Fruit fly (Drosophila melanogaster) whole organism, adult: Measurements from ENCODE around the gene CG43750.

Experiments
- CG11617 ChIP-seq: fragments of 200-800 bp; sonication (Bioruptor generic); optimal IDR thresholded peaks from 2 replicates; lab custom pipeline; 2017; ENCODE audit warnings: mild to moderate bottlenecking, missing biosample characterization, missing genetic modification reagents, missing genetic modification characterization
- CG12768 ChIP-seq: fragments of 200-800 bp; sonication (Bioruptor generic); optimal IDR thresholded peaks from 2 replicates; lab custom pipeline; 2017; ENCODE audit warnings: missing biosample characterization, missing genetic modification characterization, mild to moderate bottlenecking, moderate library complexity, missing genetic modification reagents
- CG14711 ChIP-seq: fragments of 200-800 bp; sonication (Bioruptor generic); optimal IDR thresholded peaks from 2 replicates; lab custom pipeline; 2018; ENCODE audit warnings: missing biosample characterization, mild to moderate bottlenecking, missing genetic modification characterization, moderate library complexity
- CG1620 ChIP-seq: fragments of 200-800 bp; sonication (Bioruptor generic); optimal IDR thresholded peaks from 2 replicates; lab custom pipeline; 2016; ENCODE audit warnings: missing biosample characterization, missing genetic modification characterization
- CG33017 ChIP-seq: fragments of 200-800 bp; sonication (Bioruptor generic); optimal IDR thresholded peaks from 2 replicates; lab custom pipeline; 2018; ENCODE audit warnings: missing biosample characterization, mild to moderate bottlenecking, missing genetic modification characterization, moderate library complexity
- CG5204 ChIP-seq: fragments of 200-800 bp; sonication (Bioruptor generic); optimal IDR thresholded peaks from 2 replicates; lab custom pipeline; 2016; ENCODE audit warnings: missing biosample characterization, missing genetic modification characterization
- CG7045 ChIP-seq: fragments of 200-800 bp; sonication (Bioruptor generic); optimal IDR thresholded peaks from 2 replicates; lab custom pipeline; 2017; ENCODE audit warnings: missing biosample characterization, mild to moderate bottlenecking, missing genetic modification characterization
- CG7101 ChIP-seq: fragments of 200-800 bp; sonication (Bioruptor generic); optimal IDR thresholded peaks from 2 replicates; lab custom pipeline; 2018; ENCODE audit warnings: missing biosample characterization, mild to moderate bottlenecking, missing genetic modification characterization, moderate library complexity
- Clk ChIP-seq: fragments of 200-800 bp; sonication (Bioruptor generic); optimal IDR thresholded peaks from 2 replicates; lab custom pipeline; 2017; ENCODE audit warnings: missing biosample characterization, missing genetic modification characterization
- Crg-1 ChIP-seq: fragments of 200-800 bp; sonication (Bioruptor generic); optimal IDR thresholded peaks from 2 replicates; lab custom pipeline; 2016; ENCODE audit warnings: missing biosample characterization, missing genetic modification characterization
- Hr96 ChIP-seq: fragments of 200-800 bp; sonication (Bioruptor generic); optimal IDR thresholded peaks from 2 replicates; lab custom pipeline; 2016; ENCODE audit warnings: missing biosample characterization, missing genetic modification characterization
- Mnt ChIP-seq: fragments of 200-800 bp; sonication (Bioruptor generic); optimal IDR thresholded peaks from 2 replicates; lab custom pipeline; 2016; ENCODE audit warnings: missing biosample characterization, mild to moderate bottlenecking, missing genetic modification characterization
- bab1 ChIP-seq: fragments of 200-800 bp; sonication (Bioruptor generic); optimal IDR thresholded peaks from 3 replicates; lab custom pipeline; 2019; ENCODE audit warnings: missing biosample characterization, mild to moderate bottlenecking, missing genetic modification characterization, moderate library complexity
- cic ChIP-seq: fragments of 200-800 bp; sonication (Bioruptor generic); optimal IDR thresholded peaks from 2 replicates; lab custom pipeline; 2017; ENCODE audit warnings: missing biosample characterization, mild to moderate bottlenecking, missing genetic modification characterization, moderate library complexity
- cnc ChIP-seq, 2 experiments: fragments of >200 bp; optimal IDR thresholded peaks; 2 replicates each; lab custom pipeline; 2017
- kay ChIP-seq: fragments of 200-800 bp; sonication (Bioruptor generic); peaks from one replicate; lab custom pipeline; 2016; ENCODE audit warnings: missing biosample characterization, missing genetic modification characterization, borderline replicate concordance
- ovo ChIP-seq: fragments of 200-800 bp; sonication (Bioruptor generic); optimal IDR thresholded peaks from 2 replicates; lab custom pipeline; 2016; ENCODE audit warnings: missing biosample characterization, missing genetic modification characterization
- pad ChIP-seq: fragments of 200-800 bp; sonication (Bioruptor generic); optimal IDR thresholded peaks from 3 replicates; lab custom pipeline; 2017; ENCODE audit warnings: missing biosample characterization, missing genetic modification characterization, mild to moderate bottlenecking, moderate library complexity, missing genetic modification reagents
- tj ChIP-seq: fragments of 200-800 bp; sonication (Bioruptor generic); optimal IDR thresholded peaks from 3 replicates; lab custom pipeline; 2017; ENCODE audit warnings: missing biosample characterization, mild to moderate bottlenecking, missing genetic modification characterization, moderate library complexity
- toe ChIP-seq: fragments of 200-800 bp; sonication (Bioruptor generic); optimal IDR thresholded peaks from 2 replicates; lab custom pipeline; 2016; ENCODE audit warnings: missing biosample characterization, missing genetic modification characterization

The CG43750 gene

DNA sequence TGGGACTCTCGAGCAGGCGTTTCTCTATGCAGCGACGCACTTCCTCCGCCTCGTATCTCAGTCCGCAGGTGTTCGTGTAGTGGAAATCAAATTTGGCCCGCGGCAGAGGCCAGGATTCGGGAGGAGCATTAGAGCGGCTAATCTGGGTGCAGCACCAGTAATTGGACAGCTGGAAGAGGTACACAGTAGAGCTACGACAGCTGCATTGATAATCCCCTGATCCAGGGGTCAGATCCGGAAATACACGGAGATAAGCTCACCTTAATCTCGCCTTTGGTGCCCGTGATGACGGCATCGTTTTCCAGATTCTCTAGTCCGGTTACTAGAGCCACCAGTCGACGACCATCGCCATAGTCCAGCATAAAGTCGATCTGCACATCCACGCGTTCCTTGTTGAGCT is 20.1 kb downstream of the CG43750 start:
- TF ChIP-seq kay (GFP tag; lab: Kevin White, UChicago) (no peak), cic (GFP tag; lab: Kevin White, UChicago) (peak; percentile 5), bab1 (GFP tag; lab: Kevin White, UChicago) (no peak)

DNA sequence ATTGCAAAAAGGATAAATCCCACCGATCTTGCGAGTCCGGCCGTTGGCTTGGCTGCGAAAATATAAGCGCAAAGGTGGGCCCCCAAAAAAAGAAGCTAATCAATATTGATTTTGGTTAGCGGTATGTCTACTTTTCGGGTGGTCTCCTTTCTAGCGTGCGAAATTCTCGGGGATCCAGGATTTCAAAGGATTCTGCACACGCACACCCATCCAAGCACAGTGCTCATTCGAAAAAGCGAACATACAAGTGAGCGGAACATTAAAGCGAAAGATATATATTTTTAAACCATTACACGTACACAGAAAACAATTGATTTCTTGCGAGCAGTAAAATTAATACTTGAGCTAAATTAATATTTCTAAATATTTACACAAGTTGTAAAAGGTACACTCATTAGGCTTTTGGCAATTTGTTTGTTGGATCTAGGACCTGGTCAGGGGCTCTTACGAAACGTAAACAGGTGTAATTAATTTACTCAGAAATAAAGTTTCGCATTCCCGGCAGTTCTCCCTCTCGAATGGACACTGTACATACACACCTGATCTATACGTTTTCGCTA is 24.8 kb downstream of the CG43750 start:
- peak; percentile 79 for TF ChIP-seq kay (GFP tag; lab: Kevin White, UChicago)
- no peak for TF ChIP-seq Crg-1 (GFP tag; lab: Kevin White, UChicago)
- TF ChIP-seq Hr96 (GFP tag; lab: Kevin White, UChicago): no peak
- peak; percentile 0 for TF ChIP-seq CG7101 (tag; lab: Kevin White, UChicago)

DNA sequence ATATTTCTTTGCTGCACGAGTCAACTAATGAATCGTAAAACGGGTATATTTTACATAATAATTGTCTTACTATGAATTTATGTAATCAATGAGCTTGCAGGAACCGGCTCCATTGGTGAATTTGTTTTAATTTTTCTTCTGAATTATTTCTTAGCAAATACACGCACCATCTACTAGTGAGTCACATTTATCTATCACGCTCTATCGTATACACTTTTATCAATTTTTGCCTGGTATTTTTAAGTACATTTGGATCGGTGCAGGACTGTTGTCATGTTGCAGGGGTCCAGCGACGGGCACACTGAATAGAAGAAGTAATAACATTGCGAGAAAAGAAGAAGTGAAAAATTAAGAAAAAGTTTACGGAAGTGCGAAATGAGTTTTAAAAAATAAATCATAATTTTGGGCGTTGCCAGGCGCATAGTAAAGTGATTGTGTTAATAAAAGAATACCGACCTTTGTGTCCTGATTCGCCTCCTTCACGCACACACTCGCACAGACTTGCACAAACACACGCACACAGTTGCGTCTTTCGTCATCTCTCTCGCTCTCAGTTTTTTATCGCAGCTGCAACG is 25.3 kb downstream of the CG43750 start, which contains the start of the genes Rab5 and Axud1:
Rab5 (minus strand) TSS at position 197 of the 575 bp plus-strand sequence.
Axud1 (plus strand) TSS at position 269 of the 575 bp plus-strand sequence.
- TF ChIP-seq toe (GFP tag; lab: Kevin White, UChicago) (peak; percentile 12), kay (GFP tag; lab: Kevin White, UChicago) (peak; percentile 99), CG5204 (GFP tag; lab: Kevin White, UChicago) (no peak), Mnt (GFP tag; lab: Kevin White, UChicago) (peak; percentile 3), pad (peak; percentile 12), Crg-1 (GFP tag; lab: Kevin White, UChicago) (no peak)

DNA sequence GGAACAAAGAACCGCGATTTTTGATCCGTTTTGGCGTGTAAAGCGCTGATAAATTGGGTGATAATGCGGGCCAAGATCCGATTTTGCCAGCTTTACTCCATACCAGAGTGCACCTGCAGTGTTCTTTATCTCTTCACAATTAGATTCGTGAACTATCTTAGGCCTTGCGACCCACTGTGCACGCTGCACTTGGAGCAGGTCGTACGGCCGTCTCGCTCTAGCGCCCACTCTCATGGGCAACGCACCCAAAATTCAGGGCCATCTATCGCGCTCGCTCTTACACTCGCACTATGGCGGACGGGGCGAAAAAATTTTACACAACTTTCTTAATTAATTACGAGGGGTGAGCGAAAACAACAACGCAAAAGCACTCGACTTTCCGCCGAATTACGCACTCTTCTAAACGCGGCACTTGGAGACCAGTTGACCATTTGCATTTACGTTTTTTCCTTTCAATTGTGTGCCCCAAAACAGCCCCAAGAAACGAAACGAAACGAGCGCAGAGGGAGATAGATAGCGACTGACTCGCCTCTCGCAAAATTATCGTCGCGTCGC is 26.2 kb downstream of the CG43750 start:
- TF ChIP-seq toe (GFP tag; lab: Kevin White, UChicago) (peak; percentile 2), CG12768 (GFP tag; lab: Kevin White, UChicago) (no peak), CG33017 (tag; lab: Kevin White, UChicago) (no peak), Mnt (GFP tag; lab: Kevin White, UChicago) (no peak), CG5204 (GFP tag; lab: Kevin White, UChicago) (no peak)

DNA sequence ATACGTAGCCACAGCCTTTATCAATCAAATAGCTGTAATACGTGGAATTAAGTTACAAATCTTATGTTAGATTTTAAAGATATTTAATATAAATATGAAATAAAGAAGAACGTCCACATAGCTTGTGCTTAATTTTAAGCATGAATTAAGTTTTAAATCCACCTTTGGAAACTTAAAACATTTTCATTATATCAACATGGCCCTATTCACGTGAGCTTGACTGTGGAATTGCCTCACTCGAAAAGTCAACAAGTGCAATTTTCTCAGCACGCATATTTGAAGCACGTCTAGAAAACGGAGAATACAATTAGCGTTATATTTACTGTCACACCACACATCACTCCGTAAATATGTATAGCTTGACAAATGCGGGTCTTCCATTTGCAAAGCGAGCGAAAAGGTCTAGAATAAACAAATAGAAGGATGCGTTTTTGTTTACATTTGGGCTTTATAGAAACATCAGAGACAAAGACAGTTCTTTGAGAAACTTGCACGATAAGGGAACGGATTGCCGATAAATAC is 26.8 kb downstream of the CG43750 start:
- TF ChIP-seq CG11617 (GFP tag; lab: Kevin White, UChicago): peak; percentile 94
- peak; percentile 98 for TF ChIP-seq CG33017 (tag; lab: Kevin White, UChicago)
- TF ChIP-seq ovo (GFP tag; lab: Kevin White, UChicago): peak; percentile 90
- peak; percentile 83 for TF ChIP-seq pad
- peak; percentile 87 for TF ChIP-seq Clk (GFP tag; lab: Kevin White, UChicago)
- peak; percentile 97 for TF ChIP-seq CG7101 (tag; lab: Kevin White, UChicago)
- TF ChIP-seq Hr96 (GFP tag; lab: Kevin White, UChicago): peak; percentile 83
- peak; percentile 96 for TF ChIP-seq kay (GFP tag; lab: Kevin White, UChicago)
- TF ChIP-seq CG14711: peak; percentile 95
- TF ChIP-seq CG5204 (GFP tag; lab: Kevin White, UChicago): peak; percentile 87
- TF ChIP-seq CG7045 (GFP tag; lab: Kevin White, UChicago): peak; percentile 97
- TF ChIP-seq Mnt (GFP tag; lab: Kevin White, UChicago): peak; percentile 79
- peak; percentile 98 for TF ChIP-seq CG12768 (GFP tag; lab: Kevin White, UChicago)
- peak; percentile 89 for TF ChIP-seq CG1620 (GFP tag; lab: Kevin White, UChicago)
- peak; percentile 91 for TF ChIP-seq Crg-1 (GFP tag; lab: Kevin White, UChicago)
- no peak for TF ChIP-seq cnc (optimal IDR thresholded peaks at IDR 0.05; lab: Kevin White, UChicago)
- TF ChIP-seq bab1 (GFP tag; lab: Kevin White, UChicago): peak; percentile 97
- peak; percentile 86 for TF ChIP-seq tj
- peak; percentile 88 for TF ChIP-seq toe (GFP tag; lab: Kevin White, UChicago)
- peak; percentile 92 for TF ChIP-seq cic (GFP tag; lab: Kevin White, UChicago)

DNA sequence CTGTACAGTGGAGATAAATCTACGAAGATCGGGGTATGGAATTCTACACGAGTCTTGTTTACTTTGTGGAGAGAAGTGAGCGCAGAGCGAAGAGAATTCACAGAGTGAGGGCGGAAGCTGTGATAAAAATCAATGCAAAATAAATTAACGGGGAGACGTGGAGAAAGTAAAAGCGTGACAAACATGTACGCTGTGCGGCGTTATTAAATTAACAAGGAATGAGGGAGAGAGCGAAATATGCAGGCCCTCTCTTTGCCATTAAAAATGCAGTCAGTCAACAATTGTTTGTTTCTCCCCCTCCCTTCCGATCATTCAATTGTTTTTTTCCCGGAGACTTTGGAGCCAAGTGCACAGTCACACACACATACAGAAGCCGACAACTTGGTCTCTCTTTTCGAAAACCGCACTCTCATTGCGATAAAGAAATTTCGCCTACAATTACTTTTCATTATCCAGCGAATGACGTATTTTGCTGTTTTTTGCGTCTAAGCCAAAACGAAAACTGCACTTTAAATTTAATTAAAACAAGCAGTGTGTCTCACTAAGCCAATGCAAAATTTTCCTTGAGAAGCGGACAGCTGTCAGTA is 27.6 kb downstream of the CG43750 start:
- TF ChIP-seq Clk (GFP tag; lab: Kevin White, UChicago) (peak; percentile 27), Hr96 (GFP tag; lab: Kevin White, UChicago) (peak; percentile 74), pad (peak; percentile 78), Crg-1 (GFP tag; lab: Kevin White, UChicago) (peak; percentile 28), kay (GFP tag; lab: Kevin White, UChicago) (no peak), CG7101 (tag; lab: Kevin White, UChicago) (no peak), cic (GFP tag; lab: Kevin White, UChicago) (peak; percentile 54), CG12768 (GFP tag; lab: Kevin White, UChicago) (peak; percentile 97), tj (no peak), CG5204 (GFP tag; lab: Kevin White, UChicago) (peak; percentile 65), bab1 (GFP tag; lab: Kevin White, UChicago) (no peak), CG33017 (tag; lab: Kevin White, UChicago) (peak; percentile 29), CG11617 (GFP tag; lab: Kevin White, UChicago) (no peak), CG14711 (peak; percentile 18), Mnt (GFP tag; lab: Kevin White, UChicago) (peak; percentile 27), cnc (optimal IDR thresholded peaks at IDR 0.05; lab: Kevin White, UChicago) (peak; percentile 52 to 72), CG7045 (GFP tag; lab: Kevin White, UChicago) (peak; percentile 34), CG1620 (GFP tag; lab: Kevin White, UChicago) (no peak), ovo (GFP tag; lab: Kevin White, UChicago) (peak; percentile 79), toe (GFP tag; lab: Kevin White, UChicago) (peak; percentile 87)
